Worm (Caenorhabditis elegans) whole organism, L3 larva: ENCODE results near the gene vha-5.

Source experiments
- ZK546.5 ChIP-seq: sonication (generic microtip); optimal IDR thresholded peaks from 2 replicates; lab custom pipeline; 2017; ENCODE audit warnings: missing biosample characterization, missing genetic modification characterization
- ceh-9 ChIP-seq: sonication (generic microtip); optimal IDR thresholded peaks from 2 replicates; lab custom pipeline; 2018; ENCODE audit warnings: missing biosample characterization, missing genetic modification characterization
- elt-2 ChIP-seq: sonication (generic microtip); optimal IDR thresholded peaks from 2 replicates; lab custom pipeline; 2016; ENCODE audit warnings: missing genetic modification reagents, mild to moderate bottlenecking, missing genetic modification characterization, missing compliant biosample characterization
- jun-1 ChIP-seq: fragments of 150-350 bp; optimal IDR thresholded peaks from 2 replicates; lab custom pipeline; 2014; ENCODE audit warnings: missing biosample characterization, missing genetic modification reagents, missing genetic modification characterization
- nhr-11 ChIP-seq: fragments of 150-350 bp; optimal IDR thresholded peaks from 2 replicates; lab custom pipeline; 2014; ENCODE audit warnings: missing biosample characterization, missing genetic modification characterization
- nhr-12 ChIP-seq: fragments of 150-350 bp; optimal IDR thresholded peaks from 2 replicates; lab custom pipeline; 2014; ENCODE audit warnings: missing biosample characterization, missing genetic modification characterization
- nhr-237 ChIP-seq: fragments of 150-350 bp; optimal IDR thresholded peaks from 2 replicates; lab custom pipeline; 2014; ENCODE audit warnings: missing biosample characterization, missing genetic modification characterization
- nhr-25 ChIP-seq: sonication (generic microtip); optimal IDR thresholded peaks from 2 replicates; lab custom pipeline; 2017; ENCODE audit warnings: missing biosample characterization, missing genetic modification characterization
- nhr-43 ChIP-seq: sonication (generic microtip); optimal IDR thresholded peaks from 2 replicates; lab custom pipeline; 2016; ENCODE audit warnings: mild to moderate bottlenecking, missing genetic modification characterization, missing compliant biosample characterization; ENCODE audit not compliant: poor library complexity, severe bottlenecking
- nhr-77 ChIP-seq: fragments of 150-350 bp; optimal IDR thresholded peaks from 2 replicates; lab custom pipeline; 2014; ENCODE audit warnings: missing biosample characterization, missing genetic modification characterization
- pha-4 ChIP-seq: fragments of 150-350 bp; optimal IDR thresholded peaks from 2 replicates; lab custom pipeline; 2014; ENCODE audit warnings: missing biosample characterization, missing genetic modification reagents, missing genetic modification characterization
- unc-62 ChIP-seq: fragments of 150-350 bp; sonication (generic microtip); optimal IDR thresholded peaks from 4 replicates; lab custom pipeline; 2014; ENCODE audit warnings: missing biosample characterization, missing genetic modification reagents, missing genetic modification characterization
- ztf-4 ChIP-seq: fragments of 150-350 bp; optimal IDR thresholded peaks from 2 replicates; lab custom pipeline; 2014; ENCODE audit warnings: missing biosample characterization, missing genetic modification characterization

DNA sequence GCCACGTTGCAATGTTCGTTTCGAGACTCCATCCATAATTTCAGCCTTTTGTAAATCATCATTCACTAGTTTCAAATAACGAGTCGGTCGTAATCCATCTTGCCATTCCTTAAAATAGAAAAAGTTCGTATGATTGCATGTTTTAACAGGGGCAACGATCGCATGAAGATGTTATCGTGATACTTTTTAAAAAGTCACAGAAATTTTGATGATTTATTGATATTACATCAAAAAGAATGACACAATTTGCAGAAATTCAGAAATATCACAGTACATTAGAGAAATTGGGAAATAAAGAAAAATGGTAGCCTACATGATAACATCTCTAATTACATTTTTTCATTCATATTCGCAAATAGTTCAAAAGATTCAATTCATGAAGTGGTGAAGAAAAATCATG lies 30.4 kb upstream of the vha-5 start:
- TF ChIP-seq ZK546.5 = no peak
- no peak for TF ChIP-seq nhr-12 (tag; lab: Kevin White, UChicago)
- no peak for TF ChIP-seq nhr-237 (tag; lab: Kevin White, UChicago)
- no peak for TF ChIP-seq ceh-9 (tag; lab: Kevin White, UChicago)
- no peak for TF ChIP-seq nhr-11 (tag; lab: Kevin White, UChicago)
- no peak for TF ChIP-seq nhr-43
- no peak for TF ChIP-seq elt-2 (tag; lab: Kevin White, UChicago)
- no peak for TF ChIP-seq unc-62
- TF ChIP-seq pha-4 (tag; lab: Kevin White, UChicago) = no peak
- no peak for TF ChIP-seq jun-1
- no peak for TF ChIP-seq nhr-25 (tag; lab: Kevin White, UChicago)
- no peak for TF ChIP-seq nhr-77 (tag; lab: Kevin White, UChicago)
- TF ChIP-seq ztf-4 = no peak
